Worm (Caenorhabditis elegans) whole organism, L2 larva: ENCODE results near the gene ZK1067.4.

Experiments used
- C34F6.9 ChIP-seq: fragments of 150-350 bp; optimal IDR thresholded peaks from 2 replicates; lab custom pipeline; 2014; ENCODE audit warnings: missing biosample characterization, missing genetic modification characterization
- ceh-82 ChIP-seq: fragments of 150-350 bp; optimal IDR thresholded peaks from 2 replicates; lab custom pipeline; 2014; ENCODE audit warnings: missing biosample characterization, missing genetic modification characterization
- elt-3 ChIP-seq: sonication (generic microtip); optimal IDR thresholded peaks from 2 replicates; lab custom pipeline; 2017; ENCODE audit warnings: missing biosample characterization, missing genetic modification characterization
- lin-13 ChIP-seq: fragments of 150-350 bp; optimal IDR thresholded peaks from 2 replicates; lab custom pipeline; 2014; ENCODE audit warnings: missing biosample characterization, missing genetic modification reagents, missing genetic modification characterization
- lsy-2 ChIP-seq, 2 experiments: fragments of 150-350 bp in 1 of 2; sonication (generic microtip) in 1 of 2; optimal IDR thresholded peaks; 2 replicates each; lab custom pipeline; 2014 to 2017; ENCODE audit warnings: missing biosample characterization in 2 of 2, missing genetic modification characterization in 2 of 2
- mab-5 ChIP-seq: fragments of 150-350 bp; optimal IDR thresholded peaks from 2 replicates; lab custom pipeline; 2014; ENCODE audit warnings: missing biosample characterization, missing genetic modification characterization
- nhr-11 ChIP-seq: fragments of 150-350 bp; optimal IDR thresholded peaks from 2 replicates; lab custom pipeline; 2014; ENCODE audit warnings: missing biosample characterization, missing genetic modification characterization
- skn-1 ChIP-seq: sonication (generic microtip); optimal IDR thresholded peaks from 2 replicates; lab custom pipeline; 2017; ENCODE audit warnings: missing biosample characterization, missing genetic modification characterization
- unc-39 ChIP-seq: fragments of 150-350 bp; optimal IDR thresholded peaks from 2 replicates; lab custom pipeline; 2014; ENCODE audit warnings: missing biosample characterization, missing genetic modification characterization
- zag-1 ChIP-seq: fragments of 150-350 bp; optimal IDR thresholded peaks from 2 replicates; lab custom pipeline; 2014; ENCODE audit warnings: missing biosample characterization, missing genetic modification characterization
- ztf-11 ChIP-seq: sonication (generic microtip); optimal IDR thresholded peaks from 2 replicates; lab custom pipeline; 2017; ENCODE audit warnings: missing biosample characterization, missing genetic modification characterization

DNA sequence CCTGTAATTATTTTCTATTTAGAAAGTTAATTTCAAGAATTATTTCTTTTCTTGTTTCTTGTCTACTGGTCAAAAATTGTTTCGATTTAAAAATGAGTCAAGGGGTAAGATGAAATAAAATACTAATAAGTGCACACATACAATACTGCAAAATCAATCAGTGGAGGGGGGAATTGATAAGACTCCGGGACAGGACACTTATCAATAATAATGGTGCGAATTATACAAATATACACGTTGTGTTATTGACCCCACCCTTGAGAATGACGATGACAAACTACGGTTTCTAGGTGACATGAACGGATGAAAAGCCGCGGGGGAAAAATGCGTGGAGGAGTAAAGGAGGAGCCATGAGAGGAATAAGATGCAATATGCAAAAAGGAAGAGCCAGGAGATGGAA lies 29.0 kb upstream of the ZK1067.4 start:
- TF ChIP-seq zag-1 (tag; lab: Kevin White, UChicago) (no peak), lsy-2 (tag; optimal IDR thresholded peaks at IDR 0.05; lab: Kevin White, UChicago) (no peak), C34F6.9 (tag; lab: Kevin White, UChicago) (no peak), ceh-82 (tag; lab: Kevin White, UChicago) (no peak), mab-5 (tag; lab: Kevin White, UChicago) (no peak), elt-3 (no peak), nhr-11 (no peak), skn-1 (tag; lab: Kevin White, UChicago) (no peak), lin-13 (no peak), unc-39 (tag; lab: Kevin White, UChicago) (no peak), ztf-11 (tag; lab: Kevin White, UChicago) (no peak)
